Fruit fly (Drosophila melanogaster): ENCODE results near the gene Rint1.

Rint1 gene

dm6 chr3L:7344965-7345427 is 21.6 kb downstream of the Rint1 start, which contains the start of gene Cln7 (continued):
- peak; percentile 26 for TF ChIP-seq CG11398 (GFP tag; optimal IDR thresholded peaks at IDR 0.05)
- no peak for TF ChIP-seq CG7271 (tag; optimal IDR thresholded peaks at IDR 0.05)
- TF ChIP-seq caup (GFP tag; optimal IDR thresholded peaks at IDR 0.05; ENCODE audit: severe bottlenecking): peak; percentile 48
- peak; percentile 21 for TF ChIP-seq CG10431 (GFP tag; optimal IDR thresholded peaks at IDR 0.05)
- TF ChIP-seq CG4854 (GFP tag; optimal IDR thresholded peaks at IDR 0.05): no peak
- no peak for TF ChIP-seq Atf-2 (GFP tag; optimal IDR thresholded peaks at IDR 0.05)
- TF ChIP-seq sqz (GFP tag; optimal IDR thresholded peaks at IDR 0.05): peak; percentile 39
- no peak for TF ChIP-seq shn (GFP tag; optimal IDR thresholded peaks at IDR 0.05)
- TF ChIP-seq CG13894 (tag; optimal IDR thresholded peaks at IDR 0.05): peak; percentile 64
- TF ChIP-seq CG12299 (tag; optimal IDR thresholded peaks at IDR 0.05): no peak
- no peak for TF ChIP-seq Fer2 (tag; optimal IDR thresholded peaks at IDR 0.05)
- no peak for TF ChIP-seq croc (GFP tag; conservative IDR thresholded peaks at IDR 0.05)
- TF ChIP-seq CG4404 (GFP tag; IDR thresholded peaks at IDR 0.05): no peak
- TF ChIP-seq NC2α (GFP tag; optimal IDR thresholded peaks at IDR 0.05): no peak
- TF ChIP-seq gro (GFP tag; optimal IDR thresholded peaks at IDR 0.05): peak; percentile 51
- no peak for TF ChIP-seq CG11560 (tag; IDR thresholded peaks at IDR 0.05)
- peak; percentile 42; the same call in 1 of the 2 replicates for TF ChIP-seq E2f2 (GFP tag; IDR thresholded peaks at IDR 0.05)
- TF ChIP-seq az2 (GFP tag; optimal IDR thresholded peaks at IDR 0.05): no peak
- peak; percentile 38; the same call in 1 of the 2 replicates for TF ChIP-seq CG31441 (GFP tag; IDR thresholded peaks at IDR 0.05)
- TF ChIP-seq so (GFP tag; IDR thresholded peaks at IDR 0.05): no peak; the same call in 2 of the 3 replicates
- no peak for TF ChIP-seq CG4282 (GFP tag; optimal IDR thresholded peaks at IDR 0.05)
- no peak for TF ChIP-seq prd (optimal IDR thresholded peaks at IDR 0.05)
- no peak for TF ChIP-seq prd (GFP tag; IDR thresholded peaks at IDR 0.05)
- TF ChIP-seq usp (GFP tag; optimal IDR thresholded peaks at IDR 0.05): no peak
- TF ChIP-seq fu2 (GFP tag; optimal IDR thresholded peaks at IDR 0.05): no peak
- TF ChIP-seq Atf3 (GFP tag; optimal IDR thresholded peaks at IDR 0.05): no peak
- peak; percentile 67 for TF ChIP-seq mirr (GFP tag; optimal IDR thresholded peaks at IDR 0.05)
- TF ChIP-seq H15 (GFP tag; IDR thresholded peaks at IDR 0.05): no peak
- TF ChIP-seq CG13624 (GFP tag; optimal IDR thresholded peaks at IDR 0.05): peak; percentile 9
- TF ChIP-seq sim (GFP tag; IDR thresholded peaks at IDR 0.05): peak; percentile 49; the same call in 1 of the 2 replicates
- TF ChIP-seq Max (GFP tag; optimal IDR thresholded peaks at IDR 0.05): no peak
- no peak for TF ChIP-seq CG10462 (GFP tag; optimal IDR thresholded peaks at IDR 0.05)
- TF ChIP-seq CG12236 (GFP tag; optimal IDR thresholded peaks at IDR 0.05): no peak
- no peak for TF ChIP-seq dmrt11E (tag; optimal IDR thresholded peaks at IDR 0.05)
- TF ChIP-seq CG17328 (GFP tag; IDR thresholded peaks at IDR 0.05): no peak
- no peak for TF ChIP-seq sisA (GFP tag; IDR thresholded peaks at IDR 0.05)
- no peak for TF ChIP-seq jigr1 (GFP tag; IDR thresholded peaks at IDR 0.05)
- TF ChIP-seq chif (GFP tag; optimal IDR thresholded peaks at IDR 0.05): no peak
- no peak for TF ChIP-seq dati (GFP tag; IDR thresholded peaks at IDR 0.05)
- TF ChIP-seq CG17359 (tag; optimal IDR thresholded peaks at IDR 0.05): peak; percentile 31
- TF ChIP-seq Sin3A (optimal IDR thresholded peaks at IDR 0.05): no peak
- no peak for TF ChIP-seq Vsx1 (GFP tag; optimal IDR thresholded peaks at IDR 0.05)
- TF ChIP-seq CG7357 (GFP tag; IDR thresholded peaks at IDR 0.05): no peak
- TF ChIP-seq CG16813 (GFP tag; IDR thresholded peaks at IDR 0.05; ENCODE audit: partially characterized antibody): no peak
- peak; percentile 29; the same call in 1 of the 3 replicates for TF ChIP-seq CG6175 (GFP tag; IDR thresholded peaks at IDR 0.05)
- no peak for TF ChIP-seq Elba2 (GFP tag; optimal IDR thresholded peaks at IDR 0.05)
- no peak for TF ChIP-seq emc (GFP tag; optimal IDR thresholded peaks at IDR 0.05)
- TF ChIP-seq CG10979 (tag; optimal IDR thresholded peaks at IDR 0.05): peak; percentile 53
- peak; percentile 52 for TF ChIP-seq sug (tag; optimal IDR thresholded peaks at IDR 0.05)
- TF ChIP-seq CG10209 (GFP tag; optimal IDR thresholded peaks at IDR 0.05): no peak
- TF ChIP-seq CG31388 (GFP tag; optimal IDR thresholded peaks at IDR 0.05): no peak
- no peak for TF ChIP-seq nerfin-2 (GFP tag; IDR thresholded peaks at IDR 0.05; ENCODE audit: partially characterized antibody)

Measured in whole organism, embryonic.